Worm (Caenorhabditis elegans): ENCODE measurements around the gene gldi-7.

gldi-7 gene

DNA sequence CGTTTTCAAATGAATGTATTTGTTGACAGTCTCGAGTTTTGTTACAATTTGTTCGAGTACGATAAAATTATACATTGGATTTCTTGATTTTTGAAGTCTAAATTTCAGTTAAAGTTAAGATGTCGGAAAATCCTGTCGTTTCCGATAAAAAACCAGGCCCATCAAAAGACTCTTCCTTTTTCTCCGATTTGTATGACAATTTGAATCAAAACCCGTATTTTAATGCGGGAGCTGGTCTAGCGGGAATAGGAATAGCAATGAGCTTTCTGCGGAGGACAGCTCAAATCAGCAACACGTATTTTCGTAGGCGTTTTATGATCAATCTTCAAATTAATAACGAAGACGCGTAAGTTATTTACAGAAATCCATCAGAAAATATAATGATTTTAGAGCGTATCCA is 40.0 kb upstream of the gldi-7 start, which contains the start of gene bcs-1:
TSS of gene bcs-1 (plus strand) at position 109 of the 400 bp plus-strand sequence.
- TF ChIP-seq K09A11.1 (tag; optimal IDR thresholded peaks at IDR 0.05; ENCODE audit: insufficient read depth) = no peak
- no peak for TF ChIP-seq hlh-15 (tag; optimal IDR thresholded peaks at IDR 0.05)
- no peak for TF ChIP-seq fkh-10 (GFP tag; optimal IDR thresholded peaks at IDR 0.05)
- TF ChIP-seq ceh-2 (tag; optimal IDR thresholded peaks at IDR 0.05) = no peak
- no peak for TF ChIP-seq sox-2 (GFP tag; IDR thresholded peaks at IDR 0.05)
- no peak for TF ChIP-seq fax-1 (tag; optimal IDR thresholded peaks at IDR 0.05)
- no peak for TF ChIP-seq ceh-48 (tag; optimal IDR thresholded peaks at IDR 0.05)
- no peak for TF ChIP-seq pha-4 (tag; optimal IDR thresholded peaks at IDR 0.05)
- no peak for TF ChIP-seq rnt-1 (tag; optimal IDR thresholded peaks at IDR 0.05)
- no peak for TF ChIP-seq pax-1 (tag; optimal IDR thresholded peaks at IDR 0.05)
- TF ChIP-seq nhr-232 (tag; optimal IDR thresholded peaks at IDR 0.05) = no peak

DNA sequence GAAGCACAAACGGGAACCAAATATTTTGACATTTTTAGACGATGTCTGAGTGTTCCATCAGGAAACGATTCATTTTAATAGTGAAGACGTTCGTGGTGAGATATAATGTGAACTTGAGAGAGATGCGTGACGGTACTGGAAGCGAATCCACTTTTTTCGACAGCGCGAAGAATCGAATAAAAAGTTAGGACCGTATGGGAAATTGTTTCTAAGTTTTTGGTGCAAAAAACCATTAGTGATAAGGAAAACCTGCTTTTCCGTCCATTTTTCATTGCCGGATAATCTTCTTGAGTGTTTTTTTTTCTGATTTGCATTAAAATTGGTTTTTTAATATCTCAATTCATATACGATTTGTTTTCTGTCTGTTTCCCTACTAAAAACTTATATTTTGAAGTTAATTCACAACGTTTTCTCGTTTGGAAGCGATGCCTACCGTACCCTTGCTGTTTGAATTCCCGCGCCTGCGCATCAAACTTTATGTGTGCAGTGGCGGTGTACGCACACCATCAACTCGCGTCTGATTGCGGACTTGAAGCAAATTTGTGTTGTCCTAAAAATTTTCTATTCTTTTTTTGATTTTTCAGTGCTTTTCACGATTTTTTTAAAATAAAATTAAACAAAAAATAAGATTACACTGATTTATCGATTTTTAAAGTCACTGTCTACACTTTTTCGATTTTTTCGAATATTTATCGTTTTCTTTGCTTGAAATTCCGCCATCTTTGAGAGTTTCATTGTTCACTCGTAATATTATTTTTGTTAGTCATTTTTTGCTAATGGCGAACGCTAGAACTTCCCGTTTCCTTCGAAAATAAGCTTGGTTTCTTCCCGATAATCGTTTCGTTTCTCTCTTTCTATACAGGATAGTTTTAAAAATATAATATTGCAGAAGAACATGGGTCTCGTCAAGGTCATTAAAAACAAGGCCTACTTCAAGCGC is 38.3 kb upstream of the gldi-7 start, which contains the start of the genes col-38 and rpl-5:
TSS of gene col-38 (minus strand) at position 51 of the 940 bp plus-strand sequence.
TSS of gene rpl-5 (plus strand) at position 890 of the 940 bp plus-strand sequence.
- TF ChIP-seq ceh-19 (GFP tag; optimal IDR thresholded peaks at IDR 0.05) = no peak
- no peak for TF ChIP-seq ceh-9 (tag; optimal IDR thresholded peaks at IDR 0.05)
- no peak for TF ChIP-seq gmeb-2 (tag; optimal IDR thresholded peaks at IDR 0.05)
- TF ChIP-seq tbx-7 (tag; optimal IDR thresholded peaks at IDR 0.05) = no peak
- TF ChIP-seq pha-2 (tag; optimal IDR thresholded peaks at IDR 0.05) = no peak
- TF ChIP-seq C08G9.2 (tag; optimal IDR thresholded peaks at IDR 0.05) = peak; percentile 48
- no peak for TF ChIP-seq K09A11.1 (tag; optimal IDR thresholded peaks at IDR 0.05; ENCODE audit: insufficient read depth)
- peak; percentile 66 for TF ChIP-seq ceh-34 (tag; optimal IDR thresholded peaks at IDR 0.05)
- TF ChIP-seq fkh-6 (tag; optimal IDR thresholded peaks at IDR 0.05) = no peak
- TF ChIP-seq pros-1 (tag; optimal IDR thresholded peaks at IDR 0.05) = peak; percentile 10
- peak; percentile 65 for TF ChIP-seq tbx-2 (tag; optimal IDR thresholded peaks at IDR 0.05)
- peak; percentile 76 for TF ChIP-seq ceh-30 (tag; optimal IDR thresholded peaks at IDR 0.05)
- no peak for TF ChIP-seq npax-4 (tag; optimal IDR thresholded peaks at IDR 0.05)
- no peak for TF ChIP-seq dmd-4 (tag; optimal IDR thresholded peaks at IDR 0.05; ENCODE audit: borderline replicate concordance)
- TF ChIP-seq ceh-22 (tag; optimal IDR thresholded peaks at IDR 0.05) = no peak
- no peak for TF ChIP-seq odd-2 (tag; optimal IDR thresholded peaks at IDR 0.05)
- peak; percentile 0 for TF ChIP-seq ceh-48 (tag; optimal IDR thresholded peaks at IDR 0.05)
- no peak for TF ChIP-seq ahr-1 (tag; optimal IDR thresholded peaks at IDR 0.05)
- no peak for TF ChIP-seq hlh-15 (tag; optimal IDR thresholded peaks at IDR 0.05)
- no peak for TF ChIP-seq pat-9 (tag; optimal IDR thresholded peaks at IDR 0.05)
- no peak for TF ChIP-seq ceh-14 (tag; optimal IDR thresholded peaks at IDR 0.05)
- no peak for TF ChIP-seq nhr-232 (tag; optimal IDR thresholded peaks at IDR 0.05)
- TF ChIP-seq che-1 (tag; optimal IDR thresholded peaks at IDR 0.05) = peak; percentile 27
- TF ChIP-seq eyg-1 (tag; optimal IDR thresholded peaks at IDR 0.05) = no peak
- TF ChIP-seq Y22D7AL.16 (tag; optimal IDR thresholded peaks at IDR 0.05) = peak; percentile 26
- no peak for TF ChIP-seq fax-1 (tag; optimal IDR thresholded peaks at IDR 0.05)
- TF ChIP-seq hlh-8 (tag; optimal IDR thresholded peaks at IDR 0.05) = no peak
- peak; percentile 68 for TF ChIP-seq dve-1 (tag; optimal IDR thresholded peaks at IDR 0.05)
- no peak for TF ChIP-seq ceh-2 (tag; optimal IDR thresholded peaks at IDR 0.05)
- TF ChIP-seq hlh-13 (GFP tag; optimal IDR thresholded peaks at IDR 0.05) = no peak
- no peak for TF ChIP-seq T23F11.4 (GFP tag; optimal IDR thresholded peaks at IDR 0.05)
- TF ChIP-seq unc-42 (tag; optimal IDR thresholded peaks at IDR 0.05) = peak; percentile 67
- TF ChIP-seq ztf-16 (tag; optimal IDR thresholded peaks at IDR 0.05) = no peak
- no peak for TF ChIP-seq unc-86 (tag; optimal IDR thresholded peaks at IDR 0.05)
- no peak for TF ChIP-seq syd-9 (tag; optimal IDR thresholded peaks at IDR 0.05)
- TF ChIP-seq pax-1 (tag; optimal IDR thresholded peaks at IDR 0.05) = peak; percentile 80
- no peak for TF ChIP-seq pha-4 (tag; optimal IDR thresholded peaks at IDR 0.05)
- TF ChIP-seq pag-3 (tag; optimal IDR thresholded peaks at IDR 0.05; ENCODE audit: borderline replicate concordance) = no peak
- no peak for TF ChIP-seq C38D4.7 (GFP tag; optimal IDR thresholded peaks at IDR 0.05)
- TF ChIP-seq ama-1 (optimal IDR thresholded peaks at IDR 0.05) = no peak
- TF ChIP-seq ref-2 (tag; optimal IDR thresholded peaks at IDR 0.05) = peak; percentile 48
- no peak for TF ChIP-seq nhr-11 (tag; optimal IDR thresholded peaks at IDR 0.05)
- TF ChIP-seq pqm-1 (tag; optimal IDR thresholded peaks at IDR 0.05) = no peak
- peak; percentile 46 for TF ChIP-seq ets-4 (tag; optimal IDR thresholded peaks at IDR 0.05)
- TF ChIP-seq lim-6 (tag; optimal IDR thresholded peaks at IDR 0.05) = no peak
- peak; percentile 7 for TF ChIP-seq F13H6.1 (tag; optimal IDR thresholded peaks at IDR 0.05)
